Worm (Caenorhabditis elegans): ENCODE data around the gene T08H10.3.
"Not testable (repeated sequence)": the region's sequence is repeated elsewhere in the genome, so short reads cannot be mapped to it uniquely, and the experiment has no call there.

T08H10.3 gene

DNA sequence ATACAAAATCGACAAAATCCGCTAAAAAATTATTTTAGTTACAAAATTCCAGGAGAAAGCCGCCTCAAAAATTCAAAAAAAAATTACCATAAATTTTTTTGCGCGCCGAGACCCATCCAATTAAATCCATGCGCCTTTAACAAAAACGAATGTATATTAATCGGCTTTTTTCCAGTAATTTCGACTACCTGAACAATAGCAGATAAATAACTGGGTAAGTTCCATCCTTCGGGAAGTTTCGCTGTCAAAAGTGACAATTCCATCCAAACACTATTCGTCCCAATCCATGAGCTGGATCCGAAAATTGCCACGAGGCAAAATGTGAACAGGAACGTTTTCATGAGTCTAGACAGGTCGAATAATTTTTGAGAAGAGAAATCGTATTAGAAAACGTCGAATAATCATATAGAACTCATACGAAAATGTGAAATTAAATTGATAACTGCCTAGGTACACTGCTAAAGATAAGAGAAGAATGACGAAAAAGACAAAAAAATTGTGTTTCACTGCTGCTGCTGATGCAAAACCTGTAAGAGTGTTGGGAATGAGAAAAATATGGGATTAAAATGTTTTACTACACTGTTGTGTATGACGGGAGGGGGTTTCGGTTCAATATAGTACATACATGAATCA, 28.3 kb upstream of the T08H10.3 start, which contains the start of gene rft-1:
Gene rft-1 (minus strand): TSS at position 475 of the 633 bp plus-strand sequence.
- no peak for TF ChIP-seq pha-4 (tag; optimal IDR thresholded peaks at IDR 0.05)
- TF ChIP-seq sox-4 (tag; optimal IDR thresholded peaks at IDR 0.05) = no peak
- no peak for TF ChIP-seq rnt-1 (tag; optimal IDR thresholded peaks at IDR 0.05)
- no peak for TF ChIP-seq ceh-18 (tag; optimal IDR thresholded peaks at IDR 0.05)
- TF ChIP-seq ahr-1 (tag; optimal IDR thresholded peaks at IDR 0.05) = no peak
- TF ChIP-seq eyg-1 (tag; optimal IDR thresholded peaks at IDR 0.05) = no peak
- TF ChIP-seq hlh-8 (tag; optimal IDR thresholded peaks at IDR 0.05) = no peak
- TF ChIP-seq ceh-45 (GFP tag; IDR thresholded peaks at IDR 0.05) = no peak
- TF ChIP-seq che-1 (tag; optimal IDR thresholded peaks at IDR 0.05) = no peak
- no peak for TF ChIP-seq ama-1 (optimal IDR thresholded peaks at IDR 0.05)
- TF ChIP-seq fax-1 (tag; optimal IDR thresholded peaks at IDR 0.05) = no peak

DNA sequence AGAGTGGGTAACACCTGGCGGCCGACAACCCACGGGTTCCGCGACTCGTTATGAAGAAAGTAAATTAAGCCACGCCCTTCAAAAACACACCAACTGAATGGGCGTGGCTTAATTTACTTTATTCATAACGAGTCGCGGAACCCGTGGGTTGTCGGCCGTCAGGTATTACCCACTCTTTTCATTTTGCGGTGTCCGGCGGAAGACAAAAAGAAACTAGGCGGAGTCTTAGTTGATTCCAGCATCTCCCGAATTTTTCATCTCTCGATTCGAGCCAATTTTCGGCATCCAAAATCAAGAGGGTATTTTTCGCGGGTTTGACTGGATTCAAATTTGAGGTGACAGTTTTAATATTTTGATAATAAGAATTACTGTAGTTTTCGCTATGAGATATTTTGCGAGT, 23.5 kb upstream of the T08H10.3 start:
- TF ChIP-seq unc-86 (tag; optimal IDR thresholded peaks at IDR 0.05) (no peak), madf-2 (tag; optimal IDR thresholded peaks at IDR 0.05) (no peak), ztf-16 (tag; optimal IDR thresholded peaks at IDR 0.05) (no peak)

DNA sequence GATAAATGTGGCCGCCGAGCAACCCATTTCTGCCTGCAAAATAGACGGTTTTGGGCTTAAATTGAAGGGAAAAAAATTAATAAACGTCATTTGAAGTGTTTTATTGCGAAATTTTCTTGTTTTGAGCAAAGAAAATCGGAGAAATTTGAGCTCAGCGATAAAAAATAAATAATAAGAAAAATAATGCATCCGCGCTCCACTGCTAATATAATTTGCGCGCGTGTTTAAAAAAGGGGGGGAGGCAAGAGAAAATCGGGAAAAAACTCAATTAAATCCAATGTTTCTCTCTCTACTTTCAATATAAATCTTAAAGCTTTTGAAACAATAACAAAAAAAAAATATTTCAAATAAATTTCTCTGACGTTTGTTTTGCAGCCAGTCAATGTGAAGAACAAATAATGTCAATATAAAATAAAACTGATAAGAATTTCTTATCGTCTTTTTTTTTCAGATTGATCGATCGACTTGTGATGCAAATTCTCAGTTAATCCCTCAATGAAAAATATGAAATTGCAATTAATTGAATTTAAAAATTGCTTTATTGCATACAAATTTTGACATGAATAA, 20.6 kb upstream of the T08H10.3 start, which contains the start of gene rft-2:
Gene rft-2 (minus strand): TSS at position 41 of the 567 bp plus-strand sequence.
- TF ChIP-seq ceh-14 (tag; optimal IDR thresholded peaks at IDR 0.05) (no peak), ceh-31 (tag; optimal IDR thresholded peaks at IDR 0.05) (no peak), ceh-9 (tag; optimal IDR thresholded peaks at IDR 0.05) (no peak), elt-4 (tag; optimal IDR thresholded peaks at IDR 0.05) (no peak), ceh-2 (tag; optimal IDR thresholded peaks at IDR 0.05) (peak; percentile 2), unc-42 (tag; optimal IDR thresholded peaks at IDR 0.05) (peak; percentile 90), lim-6 (tag; optimal IDR thresholded peaks at IDR 0.05) (no peak), ceh-34 (tag; optimal IDR thresholded peaks at IDR 0.05) (peak; percentile 22), pag-3 (tag; optimal IDR thresholded peaks at IDR 0.05; ENCODE audit: borderline replicate concordance) (no peak), fkh-6 (tag; optimal IDR thresholded peaks at IDR 0.05) (no peak), ahr-1 (tag; optimal IDR thresholded peaks at IDR 0.05) (no peak), T23F11.4 (GFP tag; optimal IDR thresholded peaks at IDR 0.05) (no peak), dmd-4 (tag; optimal IDR thresholded peaks at IDR 0.05; ENCODE audit: borderline replicate concordance) (no peak), unc-86 (tag; optimal IDR thresholded peaks at IDR 0.05) (no peak), ceh-24 (tag; optimal IDR thresholded peaks at IDR 0.05) (no peak), elt-2 (tag; optimal IDR thresholded peaks at IDR 0.05) (peak; percentile 70), Y22D7AL.16 (tag; optimal IDR thresholded peaks at IDR 0.05) (no peak), nfya-1 (tag; optimal IDR thresholded peaks at IDR 0.05) (peak; percentile 15)

DNA sequence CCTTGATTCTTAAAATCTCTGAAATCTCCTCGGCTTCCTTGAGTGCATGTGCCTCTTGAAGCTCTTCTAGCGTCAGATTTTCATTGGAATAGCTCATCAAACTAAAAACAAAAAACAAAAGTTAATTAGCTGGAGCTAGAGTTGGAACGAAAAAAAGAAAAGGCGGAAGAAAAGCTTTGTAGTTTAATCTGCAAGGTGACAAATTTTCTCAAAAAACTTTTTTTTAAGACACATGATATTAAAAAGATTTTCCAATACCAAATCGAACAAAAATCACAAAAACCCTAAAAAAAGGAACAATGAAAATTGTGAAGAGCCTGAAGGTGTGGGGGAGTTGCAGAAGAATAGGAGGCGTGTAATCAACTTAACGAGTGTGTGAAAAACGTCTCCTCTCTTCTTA, 16.5 kb upstream of the T08H10.3 start, which contains the start of gene gnrr-5:
Gene gnrr-5 (minus strand): TSS at position 101 of the 400 bp plus-strand sequence.
- TF ChIP-seq ceh-31 (tag; optimal IDR thresholded peaks at IDR 0.05) (no peak), ceh-9 (tag; optimal IDR thresholded peaks at IDR 0.05) (no peak), sox-4 (tag; optimal IDR thresholded peaks at IDR 0.05) (no peak), pqm-1 (tag; optimal IDR thresholded peaks at IDR 0.05) (no peak), fkh-10 (GFP tag; optimal IDR thresholded peaks at IDR 0.05) (no peak), tbx-2 (tag; optimal IDR thresholded peaks at IDR 0.05) (no peak), unc-86 (tag; optimal IDR thresholded peaks at IDR 0.05) (no peak), pha-4 (tag; optimal IDR thresholded peaks at IDR 0.05) (no peak)

DNA sequence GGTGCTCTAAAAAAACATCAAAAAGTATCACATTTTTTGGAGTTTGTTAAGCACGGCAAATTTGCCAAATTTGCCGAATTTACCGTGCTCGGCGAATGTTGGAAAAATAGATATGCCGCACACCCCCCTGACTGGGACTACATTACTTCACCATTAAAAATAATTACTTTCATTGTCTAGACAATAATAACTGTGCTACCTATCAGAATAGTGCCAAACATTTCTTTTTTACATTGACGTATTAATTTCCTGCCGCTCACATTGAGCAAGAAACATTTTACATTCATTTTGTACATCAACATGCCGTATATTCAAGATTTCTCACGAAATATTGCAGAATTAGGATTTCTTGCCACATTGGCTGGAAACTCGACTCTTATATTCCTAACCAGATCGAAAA, 3.4 kb downstream of the T08H10.3 start, which contains the start of gene str-35:
Gene str-35 (plus strand): TSS at position 301 of the 400 bp plus-strand sequence.
- TF ChIP-seq ceh-2, pqm-1, F13H6.1 (tag; optimal IDR thresholded peaks at IDR 0.05): not testable (repeated sequence)

All from whole organism, late embryonic.